Worm (Caenorhabditis elegans): ENCODE data around the gene grl-22.

Gene grl-22

DNA sequence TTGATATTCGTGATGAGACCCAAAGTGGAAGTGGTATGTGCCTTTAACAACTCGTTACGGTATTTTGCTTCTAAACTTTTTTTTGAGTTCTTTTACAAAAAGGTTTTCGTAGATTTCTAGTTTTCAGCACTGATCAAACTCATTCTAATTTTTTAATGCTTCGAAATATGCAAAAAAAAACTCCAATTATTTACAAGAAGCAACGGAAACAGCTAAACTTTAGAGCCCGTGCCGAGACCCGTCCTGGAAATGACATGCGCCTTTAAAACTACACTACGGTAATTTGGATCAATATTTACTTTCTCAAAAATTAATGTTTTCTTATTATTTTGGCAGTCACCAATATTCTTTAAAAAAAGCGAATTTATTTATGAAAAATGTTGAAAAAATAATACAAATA is 33.3 kb downstream of the grl-22 start:
- TF ChIP-seq him-1 (tag; optimal IDR thresholded peaks at IDR 0.05), result no peak
- TF ChIP-seq dao-5 (tag; optimal IDR thresholded peaks at IDR 0.05), result no peak
- TF ChIP-seq W03F9.2 (tag; optimal IDR thresholded peaks at IDR 0.05), result no peak

DNA sequence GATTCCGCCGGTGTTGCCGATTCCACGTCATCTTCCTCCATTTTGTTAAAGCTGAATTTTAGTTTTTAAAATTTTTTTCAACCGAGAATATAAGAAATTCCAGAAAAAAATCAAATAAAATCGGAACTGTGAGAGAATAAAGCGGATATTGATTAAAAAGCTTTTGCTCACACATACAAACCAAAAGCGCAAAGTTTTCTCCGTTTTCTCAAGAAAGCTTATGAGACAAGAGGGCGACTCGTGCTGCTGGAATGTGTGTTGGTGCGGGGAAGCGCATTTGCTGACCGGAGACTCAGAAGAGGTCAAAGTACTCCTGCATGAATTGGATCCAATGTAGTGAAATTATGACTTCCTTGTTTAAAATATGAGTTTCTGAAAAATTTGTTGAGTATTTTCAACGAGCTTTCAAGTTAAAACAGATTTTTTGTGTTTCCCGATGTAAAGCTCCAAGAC is 33.9 kb downstream of the grl-22 start, which contains the start of gene paqr-2:
Gene paqr-2, minus strand, starts transcription at position 51 of the 453 bp plus-strand sequence.
- TF ChIP-seq dao-5 (tag; optimal IDR thresholded peaks at IDR 0.05) (no peak), W03F9.2 (tag; optimal IDR thresholded peaks at IDR 0.05) (no peak), him-1 (tag; optimal IDR thresholded peaks at IDR 0.05) (no peak)

DNA sequence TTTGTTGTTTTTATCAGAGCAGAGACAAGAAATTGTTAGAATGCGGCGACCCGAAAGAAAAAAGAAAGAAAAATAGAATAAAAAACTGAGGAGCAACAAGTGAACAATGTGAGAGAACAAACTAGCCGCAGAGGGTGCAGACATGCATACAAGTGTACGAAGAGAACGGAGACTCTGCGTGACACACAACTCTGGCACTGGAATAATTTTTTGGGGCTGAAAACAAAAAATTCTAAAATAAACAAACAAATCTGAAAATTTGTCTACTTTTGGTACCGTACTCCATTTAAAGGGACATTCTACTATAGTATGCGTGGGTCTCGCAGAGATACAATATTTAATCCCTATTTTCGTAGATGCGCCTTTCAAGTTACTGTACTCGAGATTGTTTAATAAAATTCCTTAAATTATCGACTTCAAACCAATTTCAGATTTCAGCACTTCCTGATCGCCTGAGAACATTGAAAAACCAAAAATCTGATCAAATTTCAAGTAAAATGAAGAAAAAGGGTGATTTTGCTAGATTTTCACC is 38.7 kb downstream of the grl-22 start:
- no peak for TF ChIP-seq him-1 (tag; optimal IDR thresholded peaks at IDR 0.05)
- TF ChIP-seq W03F9.2 (tag; optimal IDR thresholded peaks at IDR 0.05), result no peak
- no peak for TF ChIP-seq dao-5 (tag; optimal IDR thresholded peaks at IDR 0.05)

DNA sequence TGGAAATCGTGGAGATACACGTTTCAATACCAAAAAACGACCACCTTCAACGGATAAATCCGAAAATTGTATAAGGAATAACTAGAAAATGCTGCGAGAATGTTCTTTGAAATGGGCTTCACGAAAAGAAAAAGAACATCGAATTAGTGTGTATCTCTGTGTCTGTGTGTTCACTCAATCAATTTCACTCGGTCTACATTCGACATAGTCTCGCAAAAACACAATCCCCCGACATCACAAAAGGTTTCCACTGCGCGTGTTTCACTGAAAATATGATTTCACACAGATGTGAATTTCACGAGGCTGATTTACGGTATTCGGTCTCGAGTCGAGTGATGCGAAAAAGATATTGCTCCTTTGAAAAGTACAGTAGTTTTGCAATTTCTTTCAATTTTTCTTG is 40.1 kb downstream of the grl-22 start:
- TF ChIP-seq W03F9.2 (tag; optimal IDR thresholded peaks at IDR 0.05) (no peak), dao-5 (tag; optimal IDR thresholded peaks at IDR 0.05) (no peak), him-1 (tag; optimal IDR thresholded peaks at IDR 0.05) (no peak)

- TF ChIP-seq W03F9.2 (tag; optimal IDR thresholded peaks at IDR 0.05) (no peak), him-1 (tag; optimal IDR thresholded peaks at IDR 0.05) (no peak), dao-5 (tag; optimal IDR thresholded peaks at IDR 0.05) (no peak)
Measured at ce11 chrIII:5372884-5373283, 40.9 kb downstream of the grl-22 start.

DNA sequence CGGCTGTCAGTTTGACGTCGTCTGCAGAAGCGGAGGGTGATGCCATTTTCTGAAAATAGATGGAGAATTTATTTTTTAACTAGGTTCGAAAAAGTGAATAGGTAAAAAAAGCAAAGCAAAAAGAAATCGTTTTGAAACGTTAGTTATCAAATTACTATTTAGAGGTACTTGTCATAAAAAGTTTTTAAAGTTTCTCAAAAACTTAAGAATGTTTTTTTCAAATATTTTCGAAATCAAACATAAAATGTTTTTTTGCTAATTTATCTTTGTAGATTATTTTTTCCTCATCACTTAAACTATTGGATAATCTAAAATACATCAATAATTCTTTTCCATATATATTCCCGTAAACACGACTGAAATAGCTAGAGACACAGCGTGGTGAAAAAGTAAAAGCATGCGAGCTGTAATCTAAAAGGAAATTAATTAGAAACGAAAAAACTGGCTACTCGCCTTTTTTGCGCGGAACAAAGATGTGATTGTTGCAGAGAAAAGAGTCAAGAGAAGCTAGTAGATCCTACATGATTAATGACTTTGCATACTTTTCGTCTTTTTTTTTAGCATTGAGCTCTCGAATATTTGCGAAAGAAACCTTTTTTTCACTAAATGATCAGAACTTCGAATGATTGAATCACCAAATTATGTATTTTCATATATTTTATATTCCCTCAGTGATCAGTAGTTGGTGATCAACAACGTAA is 42.4 kb downstream of the grl-22 start, which contains the start of gene szy-2:
Gene szy-2, minus strand, starts transcription at position 51 of the 701 bp plus-strand sequence.
- TF ChIP-seq him-1 (tag; optimal IDR thresholded peaks at IDR 0.05) (no peak), W03F9.2 (tag; optimal IDR thresholded peaks at IDR 0.05) (no peak), dao-5 (tag; optimal IDR thresholded peaks at IDR 0.05) (no peak)

DNA sequence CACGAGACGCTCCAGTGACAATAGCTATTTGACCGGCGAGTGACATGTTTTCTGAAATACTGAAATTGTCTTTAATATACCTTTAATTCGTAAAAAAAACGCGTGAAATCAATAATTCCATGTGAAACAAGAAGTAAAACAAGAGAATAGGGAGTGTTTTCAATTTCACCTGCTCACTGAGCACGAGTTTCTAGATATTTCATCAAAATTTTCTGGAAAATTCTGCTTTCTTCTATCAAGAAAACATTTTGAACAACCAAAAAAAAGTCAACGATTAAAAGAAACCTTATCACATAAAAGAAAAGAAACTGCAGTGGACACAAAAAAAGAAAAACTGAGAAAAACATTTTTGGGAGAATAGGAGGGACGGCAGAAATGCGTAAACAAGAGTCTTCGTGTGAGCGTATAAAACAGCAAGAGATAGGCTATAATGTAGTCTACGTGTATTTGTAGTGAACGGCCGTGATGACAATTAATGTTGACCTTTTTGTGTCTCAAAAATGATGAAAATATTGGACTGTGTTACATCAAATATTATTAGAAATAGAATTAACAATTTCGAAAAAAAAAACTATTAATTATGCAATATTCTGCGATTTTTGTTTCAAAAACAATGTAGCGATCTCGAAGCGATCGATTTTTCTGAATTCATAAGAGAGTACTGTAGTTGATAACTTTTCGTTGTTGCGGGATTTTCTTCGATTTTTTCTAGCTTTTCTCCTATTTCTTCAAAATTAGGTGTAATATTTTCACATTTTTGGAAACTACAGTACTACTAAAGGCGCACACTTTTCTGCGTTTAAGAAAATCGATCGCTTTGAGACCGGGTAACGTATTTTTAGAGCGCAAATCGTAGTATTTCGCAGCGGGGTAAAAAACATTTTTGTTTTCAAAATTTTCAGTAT is 45.6 kb downstream of the grl-22 start, which contains the start of gene dhs-9:
Gene dhs-9, minus strand, starts transcription at position 51 of the 905 bp plus-strand sequence.
- peak; percentile 9 for TF ChIP-seq W03F9.2 (tag; optimal IDR thresholded peaks at IDR 0.05)
- TF ChIP-seq him-1 (tag; optimal IDR thresholded peaks at IDR 0.05), result no peak
- no peak for TF ChIP-seq dao-5 (tag; optimal IDR thresholded peaks at IDR 0.05)
